Fruit fly (Drosophila melanogaster): ENCODE results near the gene CG17637.

The CG17637 gene

dm6 chr3L:20509121-20509934 is 5.3 kb downstream of the CG17637 start:
- TF ChIP-seq rgr (GFP tag; optimal IDR thresholded peaks at IDR 0.05) (peak; percentile 75), HLH106 (tag; optimal IDR thresholded peaks at IDR 0.05) (peak; percentile 77), tai (GFP tag; optimal IDR thresholded peaks at IDR 0.05) (peak; percentile 69), dmrt93B (GFP tag; optimal IDR thresholded peaks at IDR 0.05) (peak; percentile 61), woc (GFP tag; optimal IDR thresholded peaks at IDR 0.05) (peak; percentile 96), ey (GFP tag; optimal IDR thresholded peaks at IDR 0.05) (peak; percentile 85), Mio (GFP tag; optimal IDR thresholded peaks at IDR 0.05) (no peak), Sp1 (GFP tag; optimal IDR thresholded peaks at IDR 0.05) (peak; percentile 87), psq (GFP tag; optimal IDR thresholded peaks at IDR 0.05) (peak; percentile 89), foxo (GFP tag; optimal IDR thresholded peaks at IDR 0.05) (peak in 1 of 2 experiments; percentile 86), brk (GFP tag; optimal IDR thresholded peaks at IDR 0.05) (peak; percentile 23), dl (GFP tag; optimal IDR thresholded peaks at IDR 0.05; ENCODE audit: insufficient read depth in 1 of 2, partially characterized antibody in 2 of 2) (peak in 1 of 2 experiments; percentile 60), CrebA (GFP tag; optimal IDR thresholded peaks at IDR 0.05; ENCODE audit: borderline replicate concordance) (no peak), Vsx2 (GFP tag; optimal IDR thresholded peaks at IDR 0.05; ENCODE audit: partially characterized antibody) (no peak), Jra (GFP tag; optimal IDR thresholded peaks at IDR 0.05) (peak; percentile 67), usp (GFP tag; optimal IDR thresholded peaks at IDR 0.05) (no peak), Hnf4 (GFP tag; optimal IDR thresholded peaks at IDR 0.05) (peak; percentile 60), Hr78 (GFP tag; optimal IDR thresholded peaks at IDR 0.05) (no peak), Dfd (GFP tag; optimal IDR thresholded peaks at IDR 0.05) (no peak), jim (GFP tag; optimal IDR thresholded peaks at IDR 0.05) (no peak), h (GFP tag; optimal IDR thresholded peaks at IDR 0.05) (peak; percentile 83), sv (GFP tag; optimal IDR thresholded peaks at IDR 0.05) (peak; percentile 70), br (GFP tag; optimal IDR thresholded peaks at IDR 0.05) (peak; percentile 83), CG9705 (GFP tag; optimal IDR thresholded peaks at IDR 0.05) (peak; percentile 63), N (GFP tag; optimal IDR thresholded peaks at IDR 0.05) (no peak), Abd-B (GFP tag; optimal IDR thresholded peaks at IDR 0.05) (no peak), Hr83 (GFP tag; optimal IDR thresholded peaks at IDR 0.05; ENCODE audit: poor library complexity, severe bottlenecking) (no peak), lola (GFP tag; optimal IDR thresholded peaks at IDR 0.05) (no peak), Rel (GFP tag; optimal IDR thresholded peaks at IDR 0.05) (peak; percentile 31), Rel (tag; optimal IDR thresholded peaks at IDR 0.05) (peak; percentile 21), Myc (optimal IDR thresholded peaks at IDR 0.05) (no peak), OdsH (GFP tag; optimal IDR thresholded peaks at IDR 0.05) (peak; percentile 81), CG32264 (GFP tag; optimal IDR thresholded peaks at IDR 0.05) (peak; percentile 49), GATAd (GFP tag; optimal IDR thresholded peaks at IDR 0.05) (no peak), pan (optimal IDR thresholded peaks at IDR 0.05) (no peak), fru (GFP tag; optimal IDR thresholded peaks at IDR 0.05) (peak; percentile 87), Dif (GFP tag; optimal IDR thresholded peaks at IDR 0.05; ENCODE audit: partially characterized antibody) (peak; percentile 51), dsf (GFP tag; optimal IDR thresholded peaks at IDR 0.05; ENCODE audit: borderline replicate concordance) (no peak), sage (GFP tag; optimal IDR thresholded peaks at IDR 0.05) (peak; percentile 18)

- no peak for TF ChIP-seq Hr78 (GFP tag; optimal IDR thresholded peaks at IDR 0.05)
- TF ChIP-seq Jra (GFP tag; optimal IDR thresholded peaks at IDR 0.05): no peak
- no peak for TF ChIP-seq ey (GFP tag; optimal IDR thresholded peaks at IDR 0.05)
- TF ChIP-seq Myc (optimal IDR thresholded peaks at IDR 0.05): no peak
- no peak for TF ChIP-seq CG9705 (GFP tag; optimal IDR thresholded peaks at IDR 0.05)
Observed at dm6 chr3L:20511499-20512108, 7.6 kb downstream of the CG17637 start.

Measured in whole organism, wandering third instar larva.